Worm (Caenorhabditis elegans) whole organism, L1 larva: ENCODE measurements around the gene K07H8.2.

Source experiments
- C04F5.9 ChIP-seq: sonication (generic microtip); optimal IDR thresholded peaks from 2 replicates; lab custom pipeline; 2016; ENCODE audit warnings: missing genetic modification characterization, missing compliant biosample characterization
- C34B4.2 ChIP-seq: sonication (generic microtip); optimal IDR thresholded peaks from 2 replicates; lab custom pipeline; 2017; ENCODE audit warnings: mild to moderate bottlenecking, missing genetic modification characterization, missing compliant biosample characterization
- F16B12.6 ChIP-seq: fragments of 150-350 bp; optimal IDR thresholded peaks from 2 replicates; lab custom pipeline; 2014; ENCODE audit warnings: missing biosample characterization, missing genetic modification characterization
- aly-2 ChIP-seq: fragments of 150-350 bp; optimal IDR thresholded peaks from 2 replicates; lab custom pipeline; 2014; ENCODE audit warnings: missing biosample characterization, missing genetic modification characterization
- blmp-1 ChIP-seq: fragments of 150-350 bp; optimal IDR thresholded peaks from 2 replicates; lab custom pipeline; 2014; ENCODE audit warnings: missing biosample characterization, missing genetic modification characterization
- ceh-63 ChIP-seq: fragments of 200-800 bp; sonication (Bioruptor generic); optimal IDR thresholded peaks from 2 replicates; lab custom pipeline; 2018; ENCODE audit warnings: mild to moderate bottlenecking, missing genetic modification characterization, missing compliant biosample characterization
- ceh-82 ChIP-seq, 3 experiments: fragments of 150-350 bp in 1 of 3; sonication (generic microtip) in 2 of 3; optimal IDR thresholded peaks; 2 replicates each; lab custom pipeline; 2014 to 2017; ENCODE audit warnings: missing biosample characterization in 3 of 3, missing genetic modification characterization in 3 of 3
- ces-1 ChIP-seq: fragments of 150-350 bp; optimal IDR thresholded peaks from 2 replicates; lab custom pipeline; 2014; ENCODE audit warnings: missing biosample characterization, missing genetic modification reagents, missing genetic modification characterization
- dsc-1 ChIP-seq: sonication (generic microtip); optimal IDR thresholded peaks from 2 replicates; lab custom pipeline; 2016; ENCODE audit warnings: mild to moderate bottlenecking, missing genetic modification characterization, missing compliant biosample characterization
- efl-1 ChIP-seq, 4 experiments: fragments of 150-350 bp; optimal IDR thresholded peaks in 3 of 4; peaks in 1 of 4; 1 replicate in 1 of 4; 2 replicates in 3 of 4; lab custom pipeline; 2014; ENCODE audit warnings: missing biosample characterization in 2 of 4, missing genetic modification characterization in 2 of 4, missing genetic modification reagents in 2 of 4
- egl-13 ChIP-seq: sonication (generic microtip); optimal IDR thresholded peaks from 2 replicates; lab custom pipeline; 2016; ENCODE audit warnings: missing genotype, missing genetic modification reagents, missing genetic modification characterization, missing compliant biosample characterization
- egl-27 ChIP-seq, 2 experiments: fragments of 150-350 bp in 1 of 2; sonication (generic microtip); optimal IDR thresholded peaks; 3 replicates each; lab custom pipeline; 2017 to 2018; ENCODE audit warnings: missing biosample characterization in 2 of 2, missing genetic modification characterization in 2 of 2, missing genetic modification reagents in 2 of 2
- elt-3 ChIP-seq, 6 experiments: fragments of 150-350 bp in 1 of 6; sonication (generic microtip); optimal IDR thresholded peaks; 2 replicates each; lab custom pipeline; 2017 to 2018; ENCODE audit warnings: missing biosample characterization in 6 of 6, missing genetic modification characterization in 6 of 6, inconsistent platforms in 1 of 6
- fkh-10 ChIP-seq: sonication (generic microtip); optimal IDR thresholded peaks from 2 replicates; lab custom pipeline; 2017; ENCODE audit warnings: missing biosample characterization, missing genetic modification reagents, missing genetic modification characterization
- grh-1 ChIP-seq: fragments of 200-800 bp; sonication (Bioruptor generic); IDR thresholded peaks from 2 replicates; pipeline ENCODE4 v1.3.6; 2022; ENCODE audit warnings: missing genetic modification reagents, missing genetic modification characterization, missing compliant biosample characterization
- hlh-17 ChIP-seq: fragments of 200-800 bp; sonication (Bioruptor generic); optimal IDR thresholded peaks from 2 replicates; lab custom pipeline; 2018; ENCODE audit warnings: missing genetic modification characterization, mild to moderate bottlenecking, missing compliant biosample characterization, moderate library complexity, borderline replicate concordance
- hlh-4 ChIP-seq: sonication (generic microtip); optimal IDR thresholded peaks from 2 replicates; lab custom pipeline; 2016; ENCODE audit warnings: mild to moderate bottlenecking, missing genetic modification characterization, missing compliant biosample characterization
- hpl-2 ChIP-seq: fragments of 150-350 bp; optimal IDR thresholded peaks from 2 replicates; lab custom pipeline; 2014; ENCODE audit warnings: missing biosample characterization, missing genetic modification reagents, missing genetic modification characterization
- lin-13 ChIP-seq: fragments of 150-350 bp; optimal IDR thresholded peaks from 2 replicates; lab custom pipeline; 2014; ENCODE audit warnings: missing biosample characterization, missing genetic modification reagents, missing genetic modification characterization
- lin-14 ChIP-seq: fragments of 200-800 bp; sonication (Bioruptor generic); optimal IDR thresholded peaks from 2 replicates; lab custom pipeline; 2018; ENCODE audit warnings: mild to moderate bottlenecking, missing genetic modification characterization, moderate library complexity, missing compliant biosample characterization
- lsy-2 ChIP-seq, 2 experiments: fragments of 150-350 bp; optimal IDR thresholded peaks; 2 replicates each; lab custom pipeline; 2014; ENCODE audit warnings: missing biosample characterization in 2 of 2, missing genetic modification characterization in 2 of 2
- nhr-11 ChIP-seq: fragments of 150-350 bp; optimal IDR thresholded peaks from 2 replicates; lab custom pipeline; 2014; ENCODE audit warnings: missing biosample characterization, missing genetic modification characterization
- nhr-19 ChIP-seq: fragments of 200-800 bp; sonication (Bioruptor generic); conservative IDR thresholded peaks from 2 replicates; pipeline ENCODE4 v1.3.6; 2022; ENCODE audit warnings: missing genetic modification characterization, missing compliant biosample characterization
- nhr-20 ChIP-seq: sonication (generic microtip); optimal IDR thresholded peaks from 2 replicates; lab custom pipeline; 2016; ENCODE audit warnings: mild to moderate bottlenecking, missing genetic modification characterization, missing compliant biosample characterization
- nhr-28 ChIP-seq: fragments of 150-350 bp; optimal IDR thresholded peaks from 2 replicates; lab custom pipeline; 2014; ENCODE audit warnings: missing biosample characterization, missing genetic modification characterization
- nhr-76 ChIP-seq: sonication (generic microtip); optimal IDR thresholded peaks from 2 replicates; lab custom pipeline; 2017; ENCODE audit warnings: missing biosample characterization, missing genetic modification characterization
- nhr-77 ChIP-seq: fragments of 150-350 bp; optimal IDR thresholded peaks from 2 replicates; lab custom pipeline; 2014; ENCODE audit warnings: missing biosample characterization, missing genetic modification characterization
- nhr-85 ChIP-seq: sonication (generic microtip); peaks from one replicate; lab custom pipeline; 2016; ENCODE audit warnings: missing genetic modification characterization, inconsistent platforms, missing compliant biosample characterization
- pax-3 ChIP-seq: fragments of 200-800 bp; sonication (Bioruptor generic); optimal IDR thresholded peaks from 2 replicates; lab custom pipeline; 2018; ENCODE audit warnings: mild to moderate bottlenecking, missing genetic modification characterization, moderate library complexity, missing compliant biosample characterization
- pqm-1 ChIP-seq: sonication (generic microtip); optimal IDR thresholded peaks from 3 replicates; lab custom pipeline; 2017; ENCODE audit warnings: missing biosample characterization, missing genetic modification characterization
- rnt-1 ChIP-seq: sonication (generic microtip); optimal IDR thresholded peaks from 2 replicates; lab custom pipeline; 2016; ENCODE audit warnings: mild to moderate bottlenecking, missing genetic modification characterization, moderate library complexity, missing compliant biosample characterization
- skn-1 ChIP-seq: fragments of 150-350 bp; optimal IDR thresholded peaks from 2 replicates; lab custom pipeline; 2014; ENCODE audit warnings: missing biosample characterization, missing genetic modification characterization
- snu-23 ChIP-seq: sonication (generic microtip); optimal IDR thresholded peaks from 2 replicates; lab custom pipeline; 2016; ENCODE audit warnings: missing genetic modification characterization, missing compliant biosample characterization
- xbp-1 ChIP-seq: sonication (generic microtip); optimal IDR thresholded peaks from 2 replicates; lab custom pipeline; 2016; ENCODE audit warnings: missing genetic modification characterization, missing compliant biosample characterization
- zip-4 ChIP-seq: fragments of 200-800 bp; sonication (Bioruptor generic); optimal IDR thresholded peaks from 2 replicates; lab custom pipeline; 2018; ENCODE audit warnings: mild to moderate bottlenecking, missing genetic modification characterization, moderate library complexity, missing compliant biosample characterization
- ztf-4 ChIP-seq: fragments of 150-350 bp; optimal IDR thresholded peaks from 2 replicates; lab custom pipeline; 2014; ENCODE audit warnings: missing biosample characterization, missing genetic modification characterization

Gene K07H8.2

DNA sequence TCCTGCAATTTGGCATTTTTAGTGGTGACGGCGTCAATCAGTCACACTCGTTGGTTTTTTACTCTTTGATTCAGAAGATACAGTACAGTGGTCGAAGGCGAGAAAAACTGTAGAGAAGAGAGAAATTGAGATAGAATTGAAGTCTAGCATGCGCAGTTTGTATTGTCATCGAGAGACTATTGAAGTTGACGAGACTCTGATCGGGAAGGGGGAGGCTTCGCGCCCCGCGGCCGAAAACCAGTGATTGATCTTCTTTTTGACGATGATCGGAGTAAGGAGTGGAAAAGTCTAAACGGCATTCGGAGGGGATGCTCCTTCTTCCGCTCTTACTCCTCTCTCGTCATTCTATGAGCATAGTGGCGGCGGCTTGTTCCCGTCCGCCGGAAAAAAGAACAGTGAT, 10.6 kb downstream of the K07H8.2 start (continued):
- TF ChIP-seq lsy-2 (tag; optimal IDR thresholded peaks at IDR 0.05; lab: Kevin White, UChicago) (peak in 1 of 2 experiments; percentile 45), fkh-10 (GFP tag; lab: Kevin White, UChicago) (no peak), skn-1 (tag; lab: Kevin White, UChicago) (no peak), nhr-77 (tag; lab: Kevin White, UChicago) (peak; percentile 14), elt-3 (tag; optimal IDR thresholded peaks at IDR 0.05; lab: Kevin White, UChicago) (peak in 4 of 6 experiments; percentile 17 to 65 (median 36)), blmp-1 (tag; lab: Kevin White, UChicago) (peak; percentile 71), egl-13 (tag; lab: Kevin White, UChicago) (no peak), nhr-28 (no peak), lin-13 (no peak), nhr-19 (0 out of 2 replicates have a peak, but pooled peaks have one; percentile 32), nhr-20 (tag; lab: Kevin White, UChicago) (peak; percentile 66), hlh-17 (no peak), ztf-4 (tag; lab: Kevin White, UChicago) (no peak), pax-3 (no peak), snu-23 (GFP tag; lab: Kevin White, UChicago) (peak; percentile 77), xbp-1 (no peak), ceh-82 (tag; optimal IDR thresholded peaks at IDR 0.05; lab: Kevin White, UChicago) (peak in 1 of 3 experiments; percentile 30), C34B4.2 (no peak)

DNA sequence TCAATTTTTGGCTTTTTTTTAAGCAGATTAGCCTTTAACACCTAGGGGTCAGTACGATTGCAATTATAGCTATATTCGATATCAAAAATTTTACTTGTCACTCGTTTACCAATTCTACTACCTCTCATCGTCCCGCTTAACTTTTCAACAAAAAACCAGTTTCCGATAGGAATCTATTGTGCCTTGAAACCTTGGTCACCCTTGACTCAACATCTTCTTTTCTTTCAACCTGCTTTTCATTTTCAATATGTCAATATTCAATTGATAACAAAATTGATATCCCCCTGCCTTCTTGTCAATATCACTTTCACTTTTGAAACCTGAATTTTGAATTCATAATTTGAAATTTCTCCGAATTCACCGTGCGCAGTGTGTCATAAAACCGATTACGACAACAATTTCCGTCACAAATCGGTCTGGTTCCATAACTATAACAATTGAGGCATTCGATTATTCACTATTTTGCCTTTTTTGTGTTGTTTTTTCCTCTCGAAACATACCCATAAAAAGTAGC, 11.4 kb downstream of the K07H8.2 start:
- TF ChIP-seq ceh-63 (GFP tag; lab: Kevin White, UChicago) (no peak), lin-14 (GFP tag; lab: Kevin White, UChicago) (peak; percentile 30), aly-2 (tag; lab: Kevin White, UChicago) (no peak), nhr-11 (tag; lab: Kevin White, UChicago) (no peak), ces-1 (no peak), C04F5.9 (tag; lab: Kevin White, UChicago) (no peak), nhr-77 (tag; lab: Kevin White, UChicago) (no peak), egl-27 (tag; optimal IDR thresholded peaks at IDR 0.05; lab: Kevin White, UChicago) (no peak), blmp-1 (tag; lab: Kevin White, UChicago) (peak; percentile 70), elt-3 (tag; optimal IDR thresholded peaks at IDR 0.05; lab: Kevin White, UChicago) (peak in 4 of 6 experiments; percentile 1 to 18 (median 16)), grh-1 (GFP tag; lab: Robert Waterston, UW) (peak; percentile 64), zip-4 (no peak), nhr-76 (tag; lab: Kevin White, UChicago) (no peak), snu-23 (GFP tag; lab: Kevin White, UChicago) (peak; percentile 18), hlh-4 (tag; lab: Kevin White, UChicago) (no peak), nhr-85 (tag; lab: Kevin White, UChicago) (peak; percentile 90), dsc-1 (tag; lab: Kevin White, UChicago) (no peak), rnt-1 (tag; lab: Kevin White, UChicago) (no peak)

DNA sequence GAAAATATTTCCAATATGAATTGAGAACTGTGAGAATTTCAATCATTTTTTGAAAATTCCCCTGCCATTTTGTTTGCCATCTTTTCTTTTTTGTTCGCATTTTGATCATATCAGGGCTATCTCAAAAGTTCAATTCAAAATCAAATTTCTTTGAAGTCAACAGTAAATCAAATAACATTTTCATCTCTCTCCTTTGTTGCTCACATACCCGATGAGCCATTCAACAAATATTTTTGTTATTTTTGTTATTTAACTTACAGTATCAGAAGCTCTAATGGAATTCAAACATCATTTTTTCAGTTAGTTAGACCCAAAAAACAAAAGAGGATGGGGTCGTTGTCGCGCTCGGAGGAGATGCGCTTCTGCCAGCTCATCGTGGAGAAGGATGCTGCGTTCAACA, 12.3 kb downstream of the K07H8.2 start, which contains the start of gene vha-5:
vha-5 (plus strand) TSS at position 301 of the 400 bp plus-strand sequence.
- TF ChIP-seq pqm-1 (tag; lab: Kevin White, UChicago), result no peak
- TF ChIP-seq hpl-2 (GFP tag; lab: Kevin White, UChicago), result no peak

DNA sequence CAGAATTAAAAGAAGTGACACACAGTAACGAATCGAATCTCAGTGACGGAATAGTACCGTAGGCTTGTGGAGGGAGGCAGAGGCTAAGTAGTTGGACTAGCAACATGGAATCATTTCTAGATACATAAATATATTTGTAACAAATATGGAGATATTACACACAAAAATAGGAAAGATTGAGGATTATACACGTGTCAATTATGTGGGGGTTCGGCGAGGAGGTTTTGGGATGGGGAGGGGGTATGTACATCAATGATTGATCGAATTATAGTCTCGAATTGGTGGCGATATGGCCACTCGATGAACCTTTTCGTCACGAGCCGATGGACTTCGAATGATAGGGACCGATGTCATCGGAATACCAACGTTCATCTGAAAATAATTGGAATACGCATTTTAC, 16.1 kb downstream of the K07H8.2 start:
- no peak for TF ChIP-seq efl-1 (optimal IDR thresholded peaks at IDR 0.05; lab: Kevin White, UChicago)
- peak in 1 of 2 experiments; percentile 64 for TF ChIP-seq efl-1 (GFP tag; optimal IDR thresholded peaks at IDR 0.05 in 1 of 2; lab: Kevin White, UChicago)
- no peak for TF ChIP-seq F16B12.6 (tag; lab: Kevin White, UChicago)
- TF ChIP-seq, all 84 proteins: peak for 1
